Worm (Caenorhabditis elegans) whole organism, L1 larva: ENCODE measurements around the gene W06H8.6.

ENCODE experiments used
- C04F5.9 ChIP-seq: sonication (generic microtip); optimal IDR thresholded peaks from 2 replicates; lab custom pipeline; 2016; ENCODE audit warnings: missing genetic modification characterization, missing compliant biosample characterization
- C34B4.2 ChIP-seq: sonication (generic microtip); optimal IDR thresholded peaks from 2 replicates; lab custom pipeline; 2017; ENCODE audit warnings: mild to moderate bottlenecking, missing genetic modification characterization, missing compliant biosample characterization
- aha-1 ChIP-seq: fragments of 150-350 bp; optimal IDR thresholded peaks from 2 replicates; lab custom pipeline; 2014; ENCODE audit warnings: missing biosample characterization, missing genetic modification characterization
- ama-1 ChIP-seq: fragments of 150-350 bp; optimal IDR thresholded peaks from 2 replicates; lab custom pipeline; 2014
- ceh-8 ChIP-seq: fragments of 200-800 bp; sonication (Bioruptor generic); optimal IDR thresholded peaks from 2 replicates; lab custom pipeline; 2018; ENCODE audit warnings: mild to moderate bottlenecking, missing genetic modification characterization, moderate library complexity, missing compliant biosample characterization
- ceh-82 ChIP-seq, 3 experiments: fragments of 150-350 bp in 1 of 3; sonication (generic microtip) in 2 of 3; optimal IDR thresholded peaks; 2 replicates each; lab custom pipeline; 2014 to 2017; ENCODE audit warnings: missing biosample characterization in 3 of 3, missing genetic modification characterization in 3 of 3
- ceh-88 ChIP-seq: fragments of 200-800 bp; sonication (Bioruptor generic); IDR thresholded peaks from 2 replicates; pipeline ENCODE4 v1.3.6; 2022; ENCODE audit warnings: missing genetic modification characterization, missing compliant biosample characterization
- ces-1 ChIP-seq: fragments of 150-350 bp; optimal IDR thresholded peaks from 2 replicates; lab custom pipeline; 2014; ENCODE audit warnings: missing biosample characterization, missing genetic modification reagents, missing genetic modification characterization
- dpl-1 ChIP-seq, 3 experiments: fragments of 150-350 bp in 2 of 3; sonication (generic microtip) in 1 of 3; optimal IDR thresholded peaks; 2 replicates each; lab custom pipeline; 2014 to 2017; ENCODE audit warnings: missing biosample characterization in 3 of 3, missing genetic modification characterization in 3 of 3, missing genetic modification reagents in 3 of 3
- dsc-1 ChIP-seq: sonication (generic microtip); optimal IDR thresholded peaks from 2 replicates; lab custom pipeline; 2016; ENCODE audit warnings: mild to moderate bottlenecking, missing genetic modification characterization, missing compliant biosample characterization
- efl-1 ChIP-seq, 4 experiments: fragments of 150-350 bp; optimal IDR thresholded peaks in 3 of 4; peaks in 1 of 4; 1 replicate in 1 of 4; 2 replicates in 3 of 4; lab custom pipeline; 2014; ENCODE audit warnings: missing biosample characterization in 2 of 4, missing genetic modification characterization in 2 of 4, missing genetic modification reagents in 2 of 4
- egl-13 ChIP-seq: sonication (generic microtip); optimal IDR thresholded peaks from 2 replicates; lab custom pipeline; 2016; ENCODE audit warnings: missing genotype, missing genetic modification reagents, missing genetic modification characterization, missing compliant biosample characterization
- elt-2 ChIP-seq: sonication (generic microtip); optimal IDR thresholded peaks from 2 replicates; lab custom pipeline; 2016; ENCODE audit warnings: missing genetic modification characterization, mild to moderate bottlenecking, inconsistent platforms, missing compliant biosample characterization, missing genetic modification reagents
- fkh-10 ChIP-seq: sonication (generic microtip); optimal IDR thresholded peaks from 2 replicates; lab custom pipeline; 2017; ENCODE audit warnings: missing biosample characterization, missing genetic modification reagents, missing genetic modification characterization
- fkh-8 ChIP-seq: sonication (generic microtip); optimal IDR thresholded peaks from 2 replicates; lab custom pipeline; 2016; ENCODE audit warnings: mild to moderate bottlenecking, missing genetic modification characterization, missing compliant biosample characterization
- fos-1 ChIP-seq: fragments of 150-350 bp; optimal IDR thresholded peaks from 2 replicates; lab custom pipeline; 2014; ENCODE audit warnings: missing biosample characterization, missing genetic modification characterization
- hlh-4 ChIP-seq: sonication (generic microtip); optimal IDR thresholded peaks from 2 replicates; lab custom pipeline; 2016; ENCODE audit warnings: mild to moderate bottlenecking, missing genetic modification characterization, missing compliant biosample characterization
- hpl-2 ChIP-seq: fragments of 150-350 bp; optimal IDR thresholded peaks from 2 replicates; lab custom pipeline; 2014; ENCODE audit warnings: missing biosample characterization, missing genetic modification reagents, missing genetic modification characterization
- irx-1 ChIP-seq: sonication (generic microtip); optimal IDR thresholded peaks from 2 replicates; lab custom pipeline; 2016; ENCODE audit warnings: missing genetic modification characterization, missing compliant biosample characterization
- jun-1 ChIP-seq: fragments of 150-350 bp; optimal IDR thresholded peaks from 2 replicates; lab custom pipeline; 2014; ENCODE audit warnings: missing biosample characterization, missing genetic modification reagents, missing genetic modification characterization
- lin-13 ChIP-seq: fragments of 150-350 bp; optimal IDR thresholded peaks from 2 replicates; lab custom pipeline; 2014; ENCODE audit warnings: missing biosample characterization, missing genetic modification reagents, missing genetic modification characterization
- lin-15B ChIP-seq: fragments of 150-350 bp; sonication (generic microtip); optimal IDR thresholded peaks from 3 replicates; lab custom pipeline; 2014; ENCODE audit warnings: missing biosample characterization, missing genetic modification characterization
- lin-39 ChIP-seq: fragments of 150-350 bp; optimal IDR thresholded peaks from 2 replicates; lab custom pipeline; 2014; ENCODE audit warnings: missing biosample characterization, missing genetic modification reagents, missing genetic modification characterization
- nhr-11 ChIP-seq: fragments of 150-350 bp; optimal IDR thresholded peaks from 2 replicates; lab custom pipeline; 2014; ENCODE audit warnings: missing biosample characterization, missing genetic modification characterization
- nhr-12 ChIP-seq: sonication (generic microtip); optimal IDR thresholded peaks from 2 replicates; lab custom pipeline; 2017; ENCODE audit warnings: missing biosample characterization, missing genetic modification characterization
- nhr-19 ChIP-seq: fragments of 200-800 bp; sonication (Bioruptor generic); conservative IDR thresholded peaks from 2 replicates; pipeline ENCODE4 v1.3.6; 2022; ENCODE audit warnings: missing genetic modification characterization, missing compliant biosample characterization
- nhr-20 ChIP-seq: sonication (generic microtip); optimal IDR thresholded peaks from 2 replicates; lab custom pipeline; 2016; ENCODE audit warnings: mild to moderate bottlenecking, missing genetic modification characterization, missing compliant biosample characterization
- nhr-47 ChIP-seq: sonication (generic microtip); optimal IDR thresholded peaks from 2 replicates; lab custom pipeline; 2016; ENCODE audit warnings: mild to moderate bottlenecking, missing genetic modification characterization, moderate library complexity, missing compliant biosample characterization
- nhr-71 ChIP-seq: sonication (generic microtip); optimal IDR thresholded peaks from 2 replicates; lab custom pipeline; 2016; ENCODE audit warnings: mild to moderate bottlenecking, missing genetic modification characterization, moderate library complexity, missing compliant biosample characterization
- nhr-77 ChIP-seq: fragments of 150-350 bp; optimal IDR thresholded peaks from 2 replicates; lab custom pipeline; 2014; ENCODE audit warnings: missing biosample characterization, missing genetic modification characterization
- nhr-90 ChIP-seq: sonication (generic microtip); optimal IDR thresholded peaks from 2 replicates; lab custom pipeline; 2016; ENCODE audit warnings: mild to moderate bottlenecking, missing genetic modification characterization, missing compliant biosample characterization; ENCODE audit not compliant: poor library complexity
- pax-3 ChIP-seq: fragments of 200-800 bp; sonication (Bioruptor generic); optimal IDR thresholded peaks from 2 replicates; lab custom pipeline; 2018; ENCODE audit warnings: mild to moderate bottlenecking, missing genetic modification characterization, moderate library complexity, missing compliant biosample characterization
- rnt-1 ChIP-seq: sonication (generic microtip); optimal IDR thresholded peaks from 2 replicates; lab custom pipeline; 2016; ENCODE audit warnings: mild to moderate bottlenecking, missing genetic modification characterization, moderate library complexity, missing compliant biosample characterization
- snpc-4 ChIP-seq: fragments of 150-350 bp; optimal IDR thresholded peaks from 2 replicates; lab custom pipeline; 2014; ENCODE audit warnings: missing biosample characterization, missing genetic modification characterization
- sox-4 ChIP-seq: sonication (generic microtip); optimal IDR thresholded peaks from 2 replicates; lab custom pipeline; 2016; ENCODE audit warnings: missing genetic modification characterization, missing compliant biosample characterization
- sup-37 ChIP-seq: fragments of 200-800 bp; sonication (Bioruptor generic); optimal IDR thresholded peaks from 2 replicates; lab custom pipeline; 2018; ENCODE audit warnings: mild to moderate bottlenecking, missing genetic modification characterization, missing compliant biosample characterization
- tbx-2 ChIP-seq: sonication (generic microtip); optimal IDR thresholded peaks from 2 replicates; lab custom pipeline; 2016; ENCODE audit warnings: missing genetic modification characterization, missing compliant biosample characterization
- tlp-1 ChIP-seq: fragments of 150-350 bp; optimal IDR thresholded peaks from 2 replicates; lab custom pipeline; 2014; ENCODE audit warnings: missing biosample characterization, missing genetic modification characterization
- unc-30 ChIP-seq: sonication (generic microtip); optimal IDR thresholded peaks from 2 replicates; lab custom pipeline; 2017; ENCODE audit warnings: missing biosample characterization, missing genetic modification characterization
- unc-98 ChIP-seq: fragments of 200-800 bp; sonication (Bioruptor generic); IDR thresholded peaks from 2 replicates; pipeline ENCODE4 v1.3.6; 2022; ENCODE audit warnings: missing genetic modification characterization, missing compliant biosample characterization
- vab-15 ChIP-seq: sonication (generic microtip); optimal IDR thresholded peaks from 2 replicates; lab custom pipeline; 2017; ENCODE audit warnings: missing genotype, mild to moderate bottlenecking, missing genetic modification characterization, missing compliant biosample characterization
- zag-1 ChIP-seq: fragments of 150-350 bp; optimal IDR thresholded peaks from 2 replicates; lab custom pipeline; 2014; ENCODE audit warnings: missing biosample characterization, missing genetic modification characterization
- ztf-4 ChIP-seq: fragments of 150-350 bp; optimal IDR thresholded peaks from 2 replicates; lab custom pipeline; 2014; ENCODE audit warnings: missing biosample characterization, missing genetic modification characterization

Gene W06H8.6

ce11 chrV:6228400-6228895 lies 1.6 kb upstream of the W06H8.6 start (continued):
- TF ChIP-seq efl-1 (optimal IDR thresholded peaks at IDR 0.05; lab: Kevin White, UChicago) = peak in 1 of 2 experiments; percentile 7
- TF ChIP-seq efl-1 (GFP tag; optimal IDR thresholded peaks at IDR 0.05 in 1 of 2; lab: Kevin White, UChicago) = peak; percentile 14 to 93
- TF ChIP-seq ces-1 (GFP tag; lab: Kevin White, UChicago) = no peak
- peak; percentile 88 for TF ChIP-seq ama-1
- no peak for TF ChIP-seq C04F5.9 (tag; lab: Kevin White, UChicago)
- TF ChIP-seq lin-15B (tag; lab: Kevin White, UChicago) = no peak
- no peak for TF ChIP-seq fos-1
- TF ChIP-seq sox-4 (tag; lab: Kevin White, UChicago) = no peak
- TF ChIP-seq nhr-11 (tag; lab: Kevin White, UChicago) = peak; percentile 20
- no peak for TF ChIP-seq jun-1
- peak; percentile 33 for TF ChIP-seq zag-1 (tag; lab: Kevin White, UChicago)
- peak; percentile 67 for TF ChIP-seq tbx-2
- no peak for TF ChIP-seq unc-98 (GFP tag; lab: Robert Waterston, UW)
- no peak for TF ChIP-seq hlh-4
- TF ChIP-seq ceh-8 = no peak
- no peak for TF ChIP-seq pax-3 (tag; lab: Kevin White, UChicago)
- no peak for TF ChIP-seq irx-1 (tag; lab: Kevin White, UChicago)
- TF ChIP-seq vab-15 (tag; lab: Kevin White, UChicago) = no peak
- no peak for TF ChIP-seq aha-1 (tag; lab: Kevin White, UChicago)
- TF ChIP-seq nhr-90 (tag; lab: Kevin White, UChicago) = peak; percentile 11
- TF ChIP-seq nhr-12 = no peak
- no peak for TF ChIP-seq tlp-1
- TF ChIP-seq snpc-4 (tag; lab: Kevin White, UChicago) = no peak
- no peak for TF ChIP-seq nhr-77 (tag; lab: Kevin White, UChicago)
- TF ChIP-seq egl-13 (tag; lab: Kevin White, UChicago) = no peak
- TF ChIP-seq lin-13 = no peak
- TF ChIP-seq lin-39 = no peak
- TF ChIP-seq C34B4.2 (tag; lab: Kevin White, UChicago) = no peak
- TF ChIP-seq ztf-4 (tag; lab: Kevin White, UChicago) = no peak
- TF ChIP-seq rnt-1 (tag; lab: Kevin White, UChicago) = peak; percentile 36
- TF ChIP-seq elt-2 (tag; lab: Kevin White, UChicago) = peak; percentile 5
- TF ChIP-seq nhr-71 (tag; lab: Kevin White, UChicago) = peak; percentile 78
- peak in 1 of 3 experiments; percentile 31 for TF ChIP-seq ceh-82 (tag; optimal IDR thresholded peaks at IDR 0.05; lab: Kevin White, UChicago)
- TF ChIP-seq nhr-47 = peak; percentile 16
- TF ChIP-seq sup-37 (GFP tag; lab: Kevin White, UChicago) = no peak
- TF ChIP-seq ceh-88 (GFP tag; lab: Robert Waterston, UW) = 0 out of 2 replicates have a peak, but pooled peaks have one; percentile 26
- no peak for TF ChIP-seq fkh-8
- no peak for TF ChIP-seq dsc-1 (tag; lab: Kevin White, UChicago)
- no peak for TF ChIP-seq hpl-2 (GFP tag; lab: Kevin White, UChicago)
- TF ChIP-seq nhr-20 = peak; percentile 61
- TF ChIP-seq dpl-1 (GFP tag; optimal IDR thresholded peaks at IDR 0.05; lab: Kevin White, UChicago) = peak in 2 of 3 experiments; percentile 5
- TF ChIP-seq fkh-10 (GFP tag; lab: Kevin White, UChicago) = no peak
- no peak for TF ChIP-seq unc-30 (tag; lab: Kevin White, UChicago)
- peak; percentile 36 for TF ChIP-seq nhr-19 (GFP tag; lab: Robert Waterston, UW)
